Worm (Caenorhabditis elegans): ENCODE measurements around the gene R02F2.7.

DNA sequence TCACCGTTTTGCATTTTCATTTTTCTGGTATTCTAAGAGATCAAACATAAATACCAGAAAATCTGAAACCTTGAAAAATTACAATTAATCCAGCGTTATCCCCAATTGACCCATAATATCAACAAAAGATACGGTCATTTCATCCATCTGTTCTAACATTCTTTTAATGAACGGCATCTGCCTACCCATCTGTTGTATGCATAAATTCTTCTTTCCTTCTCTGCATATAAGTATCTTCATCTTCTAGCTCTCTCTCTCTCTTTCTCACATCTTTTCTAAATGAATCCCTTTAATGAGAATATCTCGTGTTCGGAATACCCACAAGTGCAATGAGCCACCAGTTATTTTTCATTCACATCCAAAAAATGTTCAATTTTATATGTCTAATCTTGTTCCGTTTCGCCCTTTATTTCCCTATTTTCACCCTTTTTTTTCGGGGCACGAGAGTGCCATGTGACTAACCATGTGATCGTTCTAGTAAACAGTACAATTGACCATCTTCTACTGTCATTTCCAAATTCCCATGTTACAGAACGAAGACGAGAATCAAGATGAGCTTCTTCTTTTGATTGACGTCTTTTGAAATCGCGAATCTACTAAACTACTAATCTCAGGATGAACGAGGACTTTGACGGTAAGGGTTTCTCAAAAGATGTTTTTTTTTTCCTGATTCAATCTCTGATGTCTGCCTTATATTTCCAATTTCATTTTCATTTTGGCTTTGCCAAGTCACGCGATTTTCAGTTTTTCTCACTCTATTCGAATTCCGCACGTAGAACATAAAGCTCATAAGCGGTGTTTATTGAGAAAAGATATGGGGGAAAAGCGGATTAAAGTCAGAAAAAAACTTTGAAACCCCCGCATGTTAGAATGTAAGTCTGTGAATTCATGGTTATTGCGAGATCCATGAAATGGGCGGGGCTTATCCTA lies 18.1 kb upstream of the R02F2.7 start, which contains the start of gene R02F2.1:
- TF ChIP-seq unc-62 (GFP tag; optimal IDR thresholded peaks at IDR 0.05), result no peak
- no peak for TF ChIP-seq ceh-83 (GFP tag; optimal IDR thresholded peaks at IDR 0.05)
- TF ChIP-seq flh-1 (GFP tag; optimal IDR thresholded peaks at IDR 0.05), result no peak
- TF ChIP-seq nhr-237 (tag; optimal IDR thresholded peaks at IDR 0.05), result no peak
- TF ChIP-seq snpc-4 (tag; optimal IDR thresholded peaks at IDR 0.05), result no peak
- no peak for TF ChIP-seq sptf-1 (tag; optimal IDR thresholded peaks at IDR 0.05)
- TF ChIP-seq mab-5 (tag; optimal IDR thresholded peaks at IDR 0.05), result no peak
